Worm (Caenorhabditis elegans) whole organism, L1 larva: ENCODE data around the gene C41C4.9.

Experiments
- F16B12.6 ChIP-seq: fragments of 150-350 bp; optimal IDR thresholded peaks from 2 replicates; lab custom pipeline; 2014; ENCODE audit warnings: missing biosample characterization, missing genetic modification characterization
- Y116A8C.19 ChIP-seq: sonication (generic microtip); optimal IDR thresholded peaks from 2 replicates; lab custom pipeline; 2016; ENCODE audit warnings: missing compliant biosample characterization, missing genetic modification characterization, borderline replicate concordance
- aha-1 ChIP-seq: fragments of 150-350 bp; optimal IDR thresholded peaks from 2 replicates; lab custom pipeline; 2014; ENCODE audit warnings: missing biosample characterization, missing genetic modification characterization
- aly-2 ChIP-seq: fragments of 150-350 bp; optimal IDR thresholded peaks from 2 replicates; lab custom pipeline; 2014; ENCODE audit warnings: missing biosample characterization, missing genetic modification characterization
- blmp-1 ChIP-seq: fragments of 150-350 bp; optimal IDR thresholded peaks from 2 replicates; lab custom pipeline; 2014; ENCODE audit warnings: missing biosample characterization, missing genetic modification characterization
- ceh-63 ChIP-seq: fragments of 200-800 bp; sonication (Bioruptor generic); optimal IDR thresholded peaks from 2 replicates; lab custom pipeline; 2018; ENCODE audit warnings: mild to moderate bottlenecking, missing genetic modification characterization, missing compliant biosample characterization
- ceh-8 ChIP-seq: fragments of 200-800 bp; sonication (Bioruptor generic); optimal IDR thresholded peaks from 2 replicates; lab custom pipeline; 2018; ENCODE audit warnings: mild to moderate bottlenecking, missing genetic modification characterization, moderate library complexity, missing compliant biosample characterization
- ceh-82 ChIP-seq, 3 experiments: fragments of 150-350 bp in 1 of 3; sonication (generic microtip) in 2 of 3; optimal IDR thresholded peaks; 2 replicates each; lab custom pipeline; 2014 to 2017; ENCODE audit warnings: missing biosample characterization in 3 of 3, missing genetic modification characterization in 3 of 3
- ceh-88 ChIP-seq: fragments of 200-800 bp; sonication (Bioruptor generic); IDR thresholded peaks from 2 replicates; pipeline ENCODE4 v1.3.6; 2022; ENCODE audit warnings: missing genetic modification characterization, missing compliant biosample characterization
- ces-1 ChIP-seq: fragments of 150-350 bp; optimal IDR thresholded peaks from 2 replicates; lab custom pipeline; 2014; ENCODE audit warnings: missing biosample characterization, missing genetic modification reagents, missing genetic modification characterization
- dsc-1 ChIP-seq: sonication (generic microtip); optimal IDR thresholded peaks from 2 replicates; lab custom pipeline; 2016; ENCODE audit warnings: mild to moderate bottlenecking, missing genetic modification characterization, missing compliant biosample characterization
- efl-1 ChIP-seq, 4 experiments: fragments of 150-350 bp; optimal IDR thresholded peaks in 3 of 4; peaks in 1 of 4; 1 replicate in 1 of 4; 2 replicates in 3 of 4; lab custom pipeline; 2014; ENCODE audit warnings: missing biosample characterization in 2 of 4, missing genetic modification characterization in 2 of 4, missing genetic modification reagents in 2 of 4
- efl-3 ChIP-seq: fragments of 200-800 bp; sonication (Bioruptor generic); optimal IDR thresholded peaks from 2 replicates; lab custom pipeline; 2018; ENCODE audit warnings: mild to moderate bottlenecking, missing genetic modification characterization, missing compliant biosample characterization
- elt-2 ChIP-seq: sonication (generic microtip); optimal IDR thresholded peaks from 2 replicates; lab custom pipeline; 2016; ENCODE audit warnings: missing genetic modification characterization, mild to moderate bottlenecking, inconsistent platforms, missing compliant biosample characterization, missing genetic modification reagents
- elt-3 ChIP-seq, 6 experiments: fragments of 150-350 bp in 1 of 6; sonication (generic microtip); optimal IDR thresholded peaks; 2 replicates each; lab custom pipeline; 2017 to 2018; ENCODE audit warnings: missing biosample characterization in 6 of 6, missing genetic modification characterization in 6 of 6, inconsistent platforms in 1 of 6
- ets-5 ChIP-seq: fragments of 200-800 bp; sonication (Bioruptor generic); IDR thresholded peaks from 2 replicates; pipeline ENCODE4 v1.3.6; 2022; ENCODE audit warnings: missing genetic modification characterization, missing compliant biosample characterization
- fkh-4 ChIP-seq: sonication (generic microtip); optimal IDR thresholded peaks from 2 replicates; lab custom pipeline; 2016; ENCODE audit warnings: missing compliant biosample characterization, missing genetic modification characterization, borderline replicate concordance
- grh-1 ChIP-seq: fragments of 200-800 bp; sonication (Bioruptor generic); IDR thresholded peaks from 2 replicates; pipeline ENCODE4 v1.3.6; 2022; ENCODE audit warnings: missing genetic modification reagents, missing genetic modification characterization, missing compliant biosample characterization
- hlh-17 ChIP-seq: fragments of 200-800 bp; sonication (Bioruptor generic); optimal IDR thresholded peaks from 2 replicates; lab custom pipeline; 2018; ENCODE audit warnings: missing genetic modification characterization, mild to moderate bottlenecking, missing compliant biosample characterization, moderate library complexity, borderline replicate concordance
- hlh-4 ChIP-seq: sonication (generic microtip); optimal IDR thresholded peaks from 2 replicates; lab custom pipeline; 2016; ENCODE audit warnings: mild to moderate bottlenecking, missing genetic modification characterization, missing compliant biosample characterization
- hpl-2 ChIP-seq: fragments of 150-350 bp; optimal IDR thresholded peaks from 2 replicates; lab custom pipeline; 2014; ENCODE audit warnings: missing biosample characterization, missing genetic modification reagents, missing genetic modification characterization
- isw-1 ChIP-seq: fragments of 200-800 bp; sonication (Bioruptor generic); IDR thresholded peaks from 2 replicates; pipeline ENCODE4 v1.3.6; 2022; ENCODE audit warnings: missing genetic modification characterization, missing compliant biosample characterization
- jun-1 ChIP-seq: fragments of 150-350 bp; optimal IDR thresholded peaks from 2 replicates; lab custom pipeline; 2014; ENCODE audit warnings: missing biosample characterization, missing genetic modification reagents, missing genetic modification characterization
- lin-14 ChIP-seq: fragments of 200-800 bp; sonication (Bioruptor generic); optimal IDR thresholded peaks from 2 replicates; lab custom pipeline; 2018; ENCODE audit warnings: mild to moderate bottlenecking, missing genetic modification characterization, moderate library complexity, missing compliant biosample characterization
- lin-35 ChIP-seq, 2 experiments: fragments of 150-350 bp; optimal IDR thresholded peaks; 2 replicates each; lab custom pipeline; 2014; ENCODE audit warnings: missing biosample characterization in 2 of 2, missing genetic modification characterization in 2 of 2, missing genetic modification reagents in 2 of 2
- lin-39 ChIP-seq: fragments of 150-350 bp; optimal IDR thresholded peaks from 2 replicates; lab custom pipeline; 2014; ENCODE audit warnings: missing biosample characterization, missing genetic modification reagents, missing genetic modification characterization
- lir-3 ChIP-seq: sonication (generic microtip); optimal IDR thresholded peaks from 2 replicates; lab custom pipeline; 2016; ENCODE audit warnings: mild to moderate bottlenecking, missing genetic modification characterization, moderate library complexity, missing compliant biosample characterization; ENCODE audit not compliant: poor library complexity
- lsy-2 ChIP-seq, 2 experiments: fragments of 150-350 bp; optimal IDR thresholded peaks; 2 replicates each; lab custom pipeline; 2014; ENCODE audit warnings: missing biosample characterization in 2 of 2, missing genetic modification characterization in 2 of 2
- mdl-1 ChIP-seq, 2 experiments: fragments of 150-350 bp; optimal IDR thresholded peaks; 2 replicates each; lab custom pipeline; 2014 to 2017; ENCODE audit warnings: missing biosample characterization in 2 of 2, missing genetic modification characterization in 2 of 2, inconsistent platforms in 1 of 2
- mef-2 ChIP-seq: fragments of 150-350 bp; optimal IDR thresholded peaks from 2 replicates; lab custom pipeline; 2014; ENCODE audit warnings: missing biosample characterization, missing genetic modification characterization
- nhr-11 ChIP-seq: fragments of 150-350 bp; optimal IDR thresholded peaks from 2 replicates; lab custom pipeline; 2014; ENCODE audit warnings: missing biosample characterization, missing genetic modification characterization
- nhr-20 ChIP-seq: sonication (generic microtip); optimal IDR thresholded peaks from 2 replicates; lab custom pipeline; 2016; ENCODE audit warnings: mild to moderate bottlenecking, missing genetic modification characterization, missing compliant biosample characterization
- nhr-237 ChIP-seq: fragments of 150-350 bp; optimal IDR thresholded peaks from 2 replicates; lab custom pipeline; 2014; ENCODE audit warnings: missing biosample characterization, missing genetic modification characterization
- nhr-77 ChIP-seq: fragments of 150-350 bp; optimal IDR thresholded peaks from 2 replicates; lab custom pipeline; 2014; ENCODE audit warnings: missing biosample characterization, missing genetic modification characterization
- nhr-85 ChIP-seq: sonication (generic microtip); peaks from one replicate; lab custom pipeline; 2016; ENCODE audit warnings: missing genetic modification characterization, inconsistent platforms, missing compliant biosample characterization
- nhr-90 ChIP-seq: sonication (generic microtip); optimal IDR thresholded peaks from 2 replicates; lab custom pipeline; 2016; ENCODE audit warnings: mild to moderate bottlenecking, missing genetic modification characterization, missing compliant biosample characterization; ENCODE audit not compliant: poor library complexity
- pag-3 ChIP-seq: sonication (generic microtip); optimal IDR thresholded peaks from 2 replicates; lab custom pipeline; 2017; ENCODE audit warnings: missing genetic modification characterization, mild to moderate bottlenecking, missing compliant biosample characterization, antibody characterized with exemption, borderline replicate concordance; ENCODE audit not compliant: insufficient read depth
- pax-3 ChIP-seq: fragments of 200-800 bp; sonication (Bioruptor generic); optimal IDR thresholded peaks from 2 replicates; lab custom pipeline; 2018; ENCODE audit warnings: mild to moderate bottlenecking, missing genetic modification characterization, moderate library complexity, missing compliant biosample characterization
- pqm-1 ChIP-seq: sonication (generic microtip); optimal IDR thresholded peaks from 3 replicates; lab custom pipeline; 2017; ENCODE audit warnings: missing biosample characterization, missing genetic modification characterization
- skn-1 ChIP-seq: fragments of 150-350 bp; optimal IDR thresholded peaks from 2 replicates; lab custom pipeline; 2014; ENCODE audit warnings: missing biosample characterization, missing genetic modification characterization
- snpc-4 ChIP-seq: fragments of 150-350 bp; optimal IDR thresholded peaks from 2 replicates; lab custom pipeline; 2014; ENCODE audit warnings: missing biosample characterization, missing genetic modification characterization
- snu-23 ChIP-seq: sonication (generic microtip); optimal IDR thresholded peaks from 2 replicates; lab custom pipeline; 2016; ENCODE audit warnings: missing genetic modification characterization, missing compliant biosample characterization
- sox-4 ChIP-seq: sonication (generic microtip); optimal IDR thresholded peaks from 2 replicates; lab custom pipeline; 2016; ENCODE audit warnings: missing genetic modification characterization, missing compliant biosample characterization
- sup-37 ChIP-seq: fragments of 200-800 bp; sonication (Bioruptor generic); optimal IDR thresholded peaks from 2 replicates; lab custom pipeline; 2018; ENCODE audit warnings: mild to moderate bottlenecking, missing genetic modification characterization, missing compliant biosample characterization
- swsn-7 ChIP-seq: sonication (generic microtip); optimal IDR thresholded peaks from 2 replicates; lab custom pipeline; 2016; ENCODE audit warnings: missing genetic modification characterization, missing compliant biosample characterization
- tbx-2 ChIP-seq: sonication (generic microtip); optimal IDR thresholded peaks from 2 replicates; lab custom pipeline; 2016; ENCODE audit warnings: missing genetic modification characterization, missing compliant biosample characterization
- tlp-1 ChIP-seq: fragments of 150-350 bp; optimal IDR thresholded peaks from 2 replicates; lab custom pipeline; 2014; ENCODE audit warnings: missing biosample characterization, missing genetic modification characterization
- unc-30 ChIP-seq: sonication (generic microtip); optimal IDR thresholded peaks from 2 replicates; lab custom pipeline; 2017; ENCODE audit warnings: missing biosample characterization, missing genetic modification characterization
- unc-62 ChIP-seq: fragments of 150-350 bp; optimal IDR thresholded peaks from 2 replicates; lab custom pipeline; 2014; ENCODE audit warnings: missing biosample characterization, missing genetic modification reagents, missing genetic modification characterization
- unc-86 ChIP-seq: sonication (generic microtip); optimal IDR thresholded peaks from 2 replicates; lab custom pipeline; 2016; ENCODE audit warnings: missing genetic modification characterization, missing compliant biosample characterization
- unc-98 ChIP-seq: fragments of 200-800 bp; sonication (Bioruptor generic); IDR thresholded peaks from 2 replicates; pipeline ENCODE4 v1.3.6; 2022; ENCODE audit warnings: missing genetic modification characterization, missing compliant biosample characterization
- vab-15 ChIP-seq: sonication (generic microtip); optimal IDR thresholded peaks from 2 replicates; lab custom pipeline; 2017; ENCODE audit warnings: missing genotype, mild to moderate bottlenecking, missing genetic modification characterization, missing compliant biosample characterization
- zag-1 ChIP-seq: fragments of 150-350 bp; optimal IDR thresholded peaks from 2 replicates; lab custom pipeline; 2014; ENCODE audit warnings: missing biosample characterization, missing genetic modification characterization

The C41C4.9 gene

ce11 chrII:8157991-8158390 is 50.5 kb downstream of the C41C4.9 start, which contains the start of gene pch-2 (continued):
- TF ChIP-seq lir-3 (tag; lab: Kevin White, UChicago) (no peak), dsc-1 (tag; lab: Kevin White, UChicago) (no peak), efl-3 (GFP tag; lab: Kevin White, UChicago) (no peak), snpc-4 (tag; lab: Kevin White, UChicago) (no peak), unc-86 (tag; lab: Kevin White, UChicago) (no peak), elt-3 (tag; optimal IDR thresholded peaks at IDR 0.05; lab: Kevin White, UChicago) (peak in 1 of 6 experiments; percentile 59), efl-1 (optimal IDR thresholded peaks at IDR 0.05; lab: Kevin White, UChicago) (peak; percentile 85 to 86), efl-1 (GFP tag; optimal IDR thresholded peaks at IDR 0.05 in 1 of 2; lab: Kevin White, UChicago) (peak; percentile 88 to 99), skn-1 (tag; lab: Kevin White, UChicago) (peak; percentile 32), ceh-88 (GFP tag; lab: Robert Waterston, UW) (no peak), Y116A8C.19 (no peak), jun-1 (tag; lab: Kevin White, UChicago) (no peak), nhr-85 (peak; percentile 75), ceh-82 (tag; optimal IDR thresholded peaks at IDR 0.05; lab: Kevin White, UChicago) (no peak), pqm-1 (tag; lab: Kevin White, UChicago) (no peak), ceh-8 (GFP tag; lab: Kevin White, UChicago) (no peak), nhr-77 (tag; lab: Kevin White, UChicago) (peak; percentile 37), aha-1 (tag; lab: Kevin White, UChicago) (no peak), isw-1 (GFP tag; lab: Robert Waterston, UW) (peak; percentile 29; the same call in 1 of the 2 replicates), pax-3 (tag; lab: Kevin White, UChicago) (no peak), lin-35 (GFP tag; optimal IDR thresholded peaks at IDR 0.05; lab: Kevin White, UChicago) (peak; percentile 78 to 93), unc-62 (GFP tag; lab: Kevin White, UChicago) (no peak), F16B12.6 (tag; lab: Kevin White, UChicago) (peak; percentile 38), mdl-1 (tag; optimal IDR thresholded peaks at IDR 0.05; lab: Kevin White, UChicago) (no peak), nhr-237 (tag; lab: Kevin White, UChicago) (no peak), snu-23 (GFP tag; lab: Kevin White, UChicago) (peak; percentile 65), lin-39 (tag; lab: Kevin White, UChicago) (no peak), mef-2 (no peak), nhr-90 (peak; percentile 48), hlh-17 (GFP tag; lab: Kevin White, UChicago) (no peak), sox-4 (no peak), unc-98 (GFP tag; lab: Robert Waterston, UW) (no peak), lsy-2 (tag; optimal IDR thresholded peaks at IDR 0.05; lab: Kevin White, UChicago) (peak; percentile 80 to 93), hlh-4 (no peak), tbx-2 (no peak), sup-37 (GFP tag; lab: Kevin White, UChicago) (no peak), tlp-1 (no peak), pag-3 (tag; lab: Kevin White, UChicago) (no peak), ets-5 (GFP tag; lab: Robert Waterston, UW) (no peak), fkh-4 (no peak), swsn-7 (peak; percentile 48), ceh-63 (GFP tag; lab: Kevin White, UChicago) (no peak), nhr-20 (tag; lab: Kevin White, UChicago) (peak; percentile 61), vab-15 (tag; lab: Kevin White, UChicago) (no peak), nhr-11 (tag; lab: Kevin White, UChicago) (no peak), aly-2 (tag; lab: Kevin White, UChicago) (no peak), zag-1 (tag; lab: Kevin White, UChicago) (no peak), ces-1 (no peak), grh-1 (GFP tag; lab: Robert Waterston, UW) (no peak), unc-30 (tag; lab: Kevin White, UChicago) (no peak), hpl-2 (GFP tag; lab: Kevin White, UChicago) (no peak), elt-2 (tag; lab: Kevin White, UChicago) (no peak), lin-14 (GFP tag; lab: Kevin White, UChicago) (peak; percentile 45), blmp-1 (tag; lab: Kevin White, UChicago) (peak; percentile 60)
